Fruit fly (Drosophila melanogaster) whole organism, embryonic: ENCODE results near the gene CG12081.

Source experiments
- Atf6 ChIP-seq: fragments of 200-800 bp; sonication (Bioruptor generic); IDR thresholded peaks from 2 replicates; pipeline ENCODE4 v1.3.6; 2022; ENCODE audit warnings: missing biosample characterization, missing genetic modification characterization
- CG1024 ChIP-seq: fragments of 200-800 bp; sonication (Bioruptor generic); IDR thresholded peaks from 2 replicates; pipeline ENCODE4 v1.3.6; 2022; ENCODE audit warnings: missing biosample characterization, missing genetic modification characterization
- CG10366 ChIP-seq: fragments of 200-800 bp; sonication (Bioruptor generic); IDR thresholded peaks from 2 replicates; pipeline ENCODE4 v1.3.6; 2022; ENCODE audit warnings: missing biosample characterization, missing genetic modification characterization
- CG10565 ChIP-seq: fragments of 200-800 bp; sonication (Bioruptor generic); optimal IDR thresholded peaks from 3 replicates; lab custom pipeline; 2016; ENCODE audit warnings: missing biosample characterization, mild to moderate bottlenecking, missing genetic modification characterization
- CG12299 ChIP-seq: fragments of 200-800 bp; sonication (Bioruptor generic); optimal IDR thresholded peaks from 2 replicates; lab custom pipeline; 2018; ENCODE audit warnings: missing biosample characterization, mild to moderate bottlenecking, missing genetic modification characterization
- CG1233 ChIP-seq: fragments of 200-800 bp; sonication (Bioruptor generic); optimal IDR thresholded peaks from 4 replicates; lab custom pipeline; 2018; ENCODE audit warnings: missing biosample characterization, mild to moderate bottlenecking, missing genetic modification characterization
- CG12391 ChIP-seq: fragments of 200-800 bp; sonication (Bioruptor generic); optimal IDR thresholded peaks from 3 replicates; lab custom pipeline; 2018; ENCODE audit warnings: missing biosample characterization, mild to moderate bottlenecking, missing genetic modification characterization, moderate library complexity
- CG13424 ChIP-seq: fragments of 200-800 bp; sonication (Bioruptor generic); optimal IDR thresholded peaks from 2 replicates; lab custom pipeline; 2019; ENCODE audit warnings: missing biosample characterization, mild to moderate bottlenecking, missing genetic modification characterization, moderate library complexity
- CG14860 ChIP-seq: fragments of 200-800 bp; sonication (Bioruptor generic); IDR thresholded peaks from 3 replicates; pipeline ENCODE4 v1.3.6; 2022; ENCODE audit warnings: missing biosample characterization, missing genetic modification characterization; ENCODE audit not compliant: partially characterized antibody
- CG1603 ChIP-seq: fragments of 200-800 bp; sonication (Bioruptor generic); optimal IDR thresholded peaks from 2 replicates; lab custom pipeline; 2019; ENCODE audit warnings: missing biosample characterization, mild to moderate bottlenecking, missing genetic modification characterization, moderate library complexity
- CG17186 ChIP-seq: fragments of 200-800 bp; sonication (Bioruptor generic); optimal IDR thresholded peaks from 3 replicates; lab custom pipeline; 2017; ENCODE audit warnings: missing biosample characterization, missing genetic modification reagents, missing genetic modification characterization
- CG17385 ChIP-seq: fragments of 200-800 bp; sonication (Bioruptor generic); optimal IDR thresholded peaks from 3 replicates; lab custom pipeline; 2018; ENCODE audit warnings: missing biosample characterization, mild to moderate bottlenecking, missing genetic modification characterization
- CG17829 ChIP-seq: fragments of 200-800 bp; optimal IDR thresholded peaks from 2 replicates; lab custom pipeline; 2019; ENCODE audit warnings: missing biosample characterization, mild to moderate bottlenecking, missing genetic modification characterization, moderate library complexity
- CG2889 ChIP-seq: fragments of 200-800 bp; sonication (Bioruptor generic); IDR thresholded peaks from 3 replicates; pipeline ENCODE4 v1.3.6; 2022; ENCODE audit warnings: missing biosample characterization, missing genetic modification characterization
- CG3407 ChIP-seq: fragments of 200-800 bp; sonication (Bioruptor generic); optimal IDR thresholded peaks from 2 replicates; lab custom pipeline; 2018; ENCODE audit warnings: missing biosample characterization, mild to moderate bottlenecking, missing genetic modification characterization
- CG34422 ChIP-seq: fragments of 200-800 bp; sonication (Bioruptor generic); IDR thresholded peaks from 3 replicates; pipeline ENCODE4 v1.3.6; 2022; ENCODE audit warnings: missing biosample characterization, missing genetic modification characterization
- CG43689 ChIP-seq: fragments of 200-800 bp; sonication (Bioruptor generic); IDR thresholded peaks from 2 replicates; pipeline ENCODE4 v1.3.6; 2022; ENCODE audit warnings: missing biosample characterization, missing genetic modification characterization
- CG4820 ChIP-seq: fragments of 200-800 bp; sonication (Bioruptor generic); optimal IDR thresholded peaks from 3 replicates; lab custom pipeline; 2016; ENCODE audit warnings: missing biosample characterization, missing genetic modification characterization
- CG6765 ChIP-seq: fragments of 200-800 bp; sonication (Bioruptor generic); optimal IDR thresholded peaks from 3 replicates; lab custom pipeline; 2017; ENCODE audit warnings: missing biosample characterization, mild to moderate bottlenecking, missing genetic modification characterization
- CG7271 ChIP-seq: fragments of 200-800 bp; sonication (Bioruptor generic); optimal IDR thresholded peaks from 2 replicates; lab custom pipeline; 2018; ENCODE audit warnings: missing biosample characterization, mild to moderate bottlenecking, missing genetic modification characterization, moderate library complexity
- CG8089 ChIP-seq: fragments of 200-800 bp; sonication (Bioruptor generic); optimal IDR thresholded peaks from 3 replicates; lab custom pipeline; 2016; ENCODE audit warnings: missing biosample characterization, missing genetic modification characterization
- CG8388 ChIP-seq: fragments of 200-800 bp; sonication (Bioruptor generic); optimal IDR thresholded peaks from 2 replicates; lab custom pipeline; 2019; ENCODE audit warnings: missing biosample characterization, mild to moderate bottlenecking, missing genetic modification characterization, moderate library complexity
- CG8765 ChIP-seq: fragments of 200-800 bp; sonication (Bioruptor generic); IDR thresholded peaks from 2 replicates; pipeline ENCODE4 v1.3.6; 2022; ENCODE audit warnings: missing biosample characterization, missing genetic modification characterization
- CG9215 ChIP-seq: fragments of 200-800 bp; sonication (Bioruptor generic); IDR thresholded peaks from 2 replicates; pipeline ENCODE4 v1.3.6; 2022; ENCODE audit warnings: missing biosample characterization, missing genetic modification characterization
- CG9609 ChIP-seq: fragments of 200-800 bp; sonication (Bioruptor generic); optimal IDR thresholded peaks from 3 replicates; lab custom pipeline; 2016; ENCODE audit warnings: missing biosample characterization, missing genetic modification characterization
- CHES-1-like ChIP-seq: fragments of 200-800 bp; sonication (Bioruptor generic); optimal IDR thresholded peaks from 2 replicates; lab custom pipeline; 2016; ENCODE audit warnings: missing biosample characterization, missing genetic modification characterization
- Deaf1 ChIP-seq: fragments of 200-800 bp; optimal IDR thresholded peaks from 3 replicates; lab custom pipeline; 2019; ENCODE audit warnings: missing biosample characterization, mild to moderate bottlenecking, missing genetic modification characterization, moderate library complexity
- Drgx ChIP-seq: fragments of 200-800 bp; sonication (Bioruptor generic); IDR thresholded peaks from 2 replicates; pipeline ENCODE4 v1.3.6; 2022; ENCODE audit warnings: missing biosample characterization, missing genetic modification characterization
- HLH4C ChIP-seq: fragments of 200-800 bp; sonication (Bioruptor generic); IDR thresholded peaks from 3 replicates; pipeline ENCODE4 v1.3.6; 2022; ENCODE audit warnings: missing biosample characterization, missing genetic modification characterization; ENCODE audit not compliant: partially characterized antibody
- HmgD ChIP-seq: fragments of 200-800 bp; sonication (Bioruptor generic); optimal IDR thresholded peaks from 3 replicates; lab custom pipeline; 2016; ENCODE audit warnings: missing biosample characterization, missing genetic modification characterization
- Hsf ChIP-seq: fragments of 200-800 bp; sonication (Bioruptor generic); optimal IDR thresholded peaks from 3 replicates; lab custom pipeline; 2016; ENCODE audit warnings: missing biosample characterization, missing genetic modification characterization
- NfI ChIP-seq: fragments of 200-800 bp; sonication (Bioruptor generic); optimal IDR thresholded peaks from 3 replicates; lab custom pipeline; 2018; ENCODE audit warnings: missing biosample characterization, mild to moderate bottlenecking, missing genetic modification characterization, moderate library complexity
- Sin3A ChIP-seq: fragments of >200 bp; optimal IDR thresholded peaks from 2 replicates; lab custom pipeline; 2018
- bab2 ChIP-seq: fragments of 200-800 bp; sonication (Bioruptor generic); optimal IDR thresholded peaks from 2 replicates; lab custom pipeline; 2016; ENCODE audit warnings: missing biosample characterization, missing genetic modification characterization
- bsh ChIP-seq, 2 experiments: fragments of 200-800 bp; sonication (Bioruptor generic); optimal IDR thresholded peaks; 2 replicates each; lab custom pipeline; 2017 to 2018; ENCODE audit warnings: mild to moderate bottlenecking in 2 of 2, missing biosample characterization in 2 of 2, missing genetic modification characterization in 2 of 2, moderate library complexity in 1 of 2
- chn ChIP-seq: fragments of 200-800 bp; sonication (Bioruptor generic); optimal IDR thresholded peaks from 2 replicates; lab custom pipeline; 2016; ENCODE audit warnings: missing biosample characterization, missing genetic modification characterization
- dan ChIP-seq: fragments of 200-800 bp; sonication (Bioruptor generic); IDR thresholded peaks from 2 replicates; pipeline ENCODE4 v1.3.6; 2022; ENCODE audit warnings: missing biosample characterization, missing genetic modification characterization
- dimm ChIP-seq: fragments of 200-800 bp; sonication (Bioruptor generic); IDR thresholded peaks from 2 replicates; pipeline ENCODE4 v1.3.6; 2022; ENCODE audit warnings: missing biosample characterization, missing genetic modification characterization
- disco-r ChIP-seq: fragments of 200-800 bp; sonication (Bioruptor generic); optimal IDR thresholded peaks from 2 replicates; lab custom pipeline; 2016; ENCODE audit warnings: missing biosample characterization, missing genetic modification characterization
- gcm ChIP-seq: fragments of 200-800 bp; sonication (Bioruptor generic); optimal IDR thresholded peaks from 2 replicates; lab custom pipeline; 2019; ENCODE audit warnings: missing biosample characterization, mild to moderate bottlenecking, missing genetic modification characterization, moderate library complexity
- gt ChIP-seq: fragments of 200-800 bp; sonication (Bioruptor generic); IDR thresholded peaks from 2 replicates; pipeline ENCODE4 v1.3.6; 2022; ENCODE audit warnings: missing biosample characterization, missing genetic modification characterization
- hb ChIP-seq: fragments of 200-800 bp; sonication (Bioruptor generic); IDR thresholded peaks from 3 replicates; pipeline ENCODE4 v1.3.6; 2022; ENCODE audit warnings: missing biosample characterization, missing genetic modification characterization; ENCODE audit not compliant: partially characterized antibody
- jumu ChIP-seq: fragments of 200-800 bp; sonication (Bioruptor generic); optimal IDR thresholded peaks from 3 replicates; lab custom pipeline; 2016; ENCODE audit warnings: missing biosample characterization, missing genetic modification characterization
- odd ChIP-seq: fragments of 200-800 bp; sonication (Bioruptor generic); optimal IDR thresholded peaks from 2 replicates; lab custom pipeline; 2017; ENCODE audit warnings: missing biosample characterization, mild to moderate bottlenecking, missing genetic modification characterization
- pho ChIP-seq: fragments of 200-800 bp; sonication (Bioruptor generic); optimal IDR thresholded peaks from 2 replicates; lab custom pipeline; 2016; ENCODE audit warnings: missing biosample characterization, missing genetic modification characterization
- pnt ChIP-seq: fragments of 200-800 bp; sonication (Bioruptor generic); optimal IDR thresholded peaks from 3 replicates; lab custom pipeline; 2016; ENCODE audit warnings: missing biosample characterization, missing genetic modification characterization
- run ChIP-seq: fragments of 200-800 bp; sonication (Bioruptor generic); optimal IDR thresholded peaks from 3 replicates; lab custom pipeline; 2018; ENCODE audit warnings: missing biosample characterization, mild to moderate bottlenecking, missing genetic modification characterization
- sens-2 ChIP-seq: fragments of 200-800 bp; sonication (Bioruptor generic); IDR thresholded peaks from 2 replicates; pipeline ENCODE4 v1.3.6; 2022; ENCODE audit warnings: missing biosample characterization, missing genetic modification characterization
- shn ChIP-seq: fragments of 200-800 bp; sonication (Bioruptor generic); optimal IDR thresholded peaks from 3 replicates; lab custom pipeline; 2016; ENCODE audit warnings: missing biosample characterization, missing genetic modification characterization
- toy ChIP-seq: fragments of 200-800 bp; sonication (Bioruptor generic); IDR thresholded peaks from 2 replicates; pipeline ENCODE4 v1.3.6; 2022; ENCODE audit warnings: missing biosample characterization, missing genetic modification characterization
- twi ChIP-seq: fragments of 200-800 bp; optimal IDR thresholded peaks from 2 replicates; lab custom pipeline; 2019; ENCODE audit warnings: missing biosample characterization, mild to moderate bottlenecking, missing genetic modification characterization, moderate library complexity
- vfl ChIP-seq: fragments of 200-800 bp; sonication (Bioruptor generic); optimal IDR thresholded peaks from 2 replicates; lab custom pipeline; 2016; ENCODE audit warnings: missing biosample characterization, missing genetic modification characterization
- yki ChIP-seq: fragments of >200 bp; optimal IDR thresholded peaks from 3 replicates; lab custom pipeline; 2018

The CG12081 gene

dm6 chrX:8541985-8542384 lies 46.6 kb upstream of the CG12081 start (continued):
- TF ChIP-seq CG9215 (GFP tag; lab: Robert Waterston, UW) = 0 out of 2 replicates have a peak, but pooled peaks have one; percentile 30
- no peak for TF ChIP-seq shn (GFP tag; lab: Kevin White, UChicago)
- no peak for TF ChIP-seq HmgD (GFP tag; lab: Kevin White, UChicago)
- no peak for TF ChIP-seq CG3407 (GFP tag; lab: Kevin White, UChicago)
- TF ChIP-seq toy = no peak
- TF ChIP-seq CG8089 = no peak
- no peak for TF ChIP-seq gt (GFP tag; lab: Robert Waterston, UW)
- no peak for TF ChIP-seq CG1024 (GFP tag; lab: Robert Waterston, UW)
- TF ChIP-seq CG8388 = peak; percentile 32
- no peak for TF ChIP-seq jumu (GFP tag; lab: Kevin White, UChicago)
- peak in 1 of 2 experiments; percentile 40 for TF ChIP-seq bsh (GFP tag; optimal IDR thresholded peaks at IDR 0.05; lab: Kevin White, UChicago)
- no peak for TF ChIP-seq CG6765 (GFP tag; lab: Kevin White, UChicago)
- no peak for TF ChIP-seq CG10565 (GFP tag; lab: Kevin White, UChicago)
- peak; percentile 18 for TF ChIP-seq run (tag; lab: Kevin White, UChicago)
- TF ChIP-seq CG34422 (GFP tag; lab: Robert Waterston, UW) = 0 out of 3 replicates have a peak, but pooled peaks have one; percentile 53
- peak; percentile 3 for TF ChIP-seq bab2 (GFP tag; lab: Kevin White, UChicago)
- no peak for TF ChIP-seq CHES-1-like
- no peak for TF ChIP-seq vfl (GFP tag; lab: Kevin White, UChicago)
- peak; percentile 39 for TF ChIP-seq Deaf1 (tag; lab: Kevin White, UChicago)
- TF ChIP-seq Hsf (GFP tag; lab: Kevin White, UChicago) = peak; percentile 9
- TF ChIP-seq HLH4C (GFP tag; lab: Robert Waterston, UW) = no peak
- TF ChIP-seq twi = no peak
- TF ChIP-seq CG2889 (GFP tag; lab: Robert Waterston, UW) = no peak
- TF ChIP-seq Atf6 (GFP tag; lab: Robert Waterston, UW) = peak; percentile 63
- TF ChIP-seq odd = peak; percentile 48
- no peak for TF ChIP-seq dan (GFP tag; lab: Robert Waterston, UW)
- TF ChIP-seq gcm (GFP tag; lab: Kevin White, UChicago) = peak; percentile 13
- no peak for TF ChIP-seq CG17186 (GFP tag; lab: Kevin White, UChicago)
- TF ChIP-seq disco-r (GFP tag; lab: Kevin White, UChicago) = no peak
- no peak for TF ChIP-seq chn (GFP tag; lab: Kevin White, UChicago)
- no peak for TF ChIP-seq CG7271 (tag; lab: Kevin White, UChicago)
- no peak for TF ChIP-seq CG1603 (tag; lab: Kevin White, UChicago)
- no peak for TF ChIP-seq hb (GFP tag; lab: Robert Waterston, UW)
- no peak for TF ChIP-seq Sin3A (lab: Kevin White, UChicago)
- TF ChIP-seq CG9609 (GFP tag; lab: Kevin White, UChicago) = no peak
- no peak for TF ChIP-seq CG43689
- TF ChIP-seq dimm (GFP tag; lab: Robert Waterston, UW) = no peak
- TF ChIP-seq CG4820 (GFP tag; lab: Kevin White, UChicago) = no peak
- TF ChIP-seq pnt = no peak
- TF ChIP-seq CG17829 (tag; lab: Kevin White, UChicago) = no peak
- TF ChIP-seq NfI (GFP tag; lab: Kevin White, UChicago) = peak; percentile 56
- TF ChIP-seq pho (GFP tag; lab: Kevin White, UChicago) = no peak
- TF ChIP-seq CG1233 = peak; percentile 41
- peak; percentile 54 for TF ChIP-seq CG17385
- peak; percentile 34; the same call in 1 of the 2 replicates for TF ChIP-seq Drgx (GFP tag; lab: Robert Waterston, UW)
- TF ChIP-seq yki (lab: Kevin White, UChicago) = no peak
- TF ChIP-seq CG12391 = peak; percentile 60
- TF ChIP-seq CG14860 (GFP tag; lab: Robert Waterston, UW) = no peak
- TF ChIP-seq CG10366 = peak; percentile 56
- TF ChIP-seq CG12299 (tag; lab: Kevin White, UChicago) = no peak
- TF ChIP-seq sens-2 (GFP tag; lab: Robert Waterston, UW) = no peak
- TF ChIP-seq CG13424 (tag; lab: Kevin White, UChicago) = peak; percentile 60
- no peak for TF ChIP-seq CG8765 (GFP tag; lab: Robert Waterston, UW)
